Worm (Caenorhabditis elegans): ENCODE measurements around the gene Y81G3A.1.

- TF ChIP-seq elt-3 (tag; optimal IDR thresholded peaks at IDR 0.05) (no peak), nhr-28 (tag; optimal IDR thresholded peaks at IDR 0.05) (no peak), bed-3 (GFP tag; optimal IDR thresholded peaks at IDR 0.05) (no peak), unc-62 (GFP tag; optimal IDR thresholded peaks at IDR 0.05) (no peak), sptf-1 (tag; optimal IDR thresholded peaks at IDR 0.05) (no peak), pha-4 (tag; optimal IDR thresholded peaks at IDR 0.05) (no peak)
Observed at ce11 chrII:13073102-13073501, 10.6 kb downstream of the Y81G3A.1 start, which contains the start of gene F42G4.5.
